Fruit fly (Drosophila melanogaster): ENCODE data around the gene dgt6.

DNA sequence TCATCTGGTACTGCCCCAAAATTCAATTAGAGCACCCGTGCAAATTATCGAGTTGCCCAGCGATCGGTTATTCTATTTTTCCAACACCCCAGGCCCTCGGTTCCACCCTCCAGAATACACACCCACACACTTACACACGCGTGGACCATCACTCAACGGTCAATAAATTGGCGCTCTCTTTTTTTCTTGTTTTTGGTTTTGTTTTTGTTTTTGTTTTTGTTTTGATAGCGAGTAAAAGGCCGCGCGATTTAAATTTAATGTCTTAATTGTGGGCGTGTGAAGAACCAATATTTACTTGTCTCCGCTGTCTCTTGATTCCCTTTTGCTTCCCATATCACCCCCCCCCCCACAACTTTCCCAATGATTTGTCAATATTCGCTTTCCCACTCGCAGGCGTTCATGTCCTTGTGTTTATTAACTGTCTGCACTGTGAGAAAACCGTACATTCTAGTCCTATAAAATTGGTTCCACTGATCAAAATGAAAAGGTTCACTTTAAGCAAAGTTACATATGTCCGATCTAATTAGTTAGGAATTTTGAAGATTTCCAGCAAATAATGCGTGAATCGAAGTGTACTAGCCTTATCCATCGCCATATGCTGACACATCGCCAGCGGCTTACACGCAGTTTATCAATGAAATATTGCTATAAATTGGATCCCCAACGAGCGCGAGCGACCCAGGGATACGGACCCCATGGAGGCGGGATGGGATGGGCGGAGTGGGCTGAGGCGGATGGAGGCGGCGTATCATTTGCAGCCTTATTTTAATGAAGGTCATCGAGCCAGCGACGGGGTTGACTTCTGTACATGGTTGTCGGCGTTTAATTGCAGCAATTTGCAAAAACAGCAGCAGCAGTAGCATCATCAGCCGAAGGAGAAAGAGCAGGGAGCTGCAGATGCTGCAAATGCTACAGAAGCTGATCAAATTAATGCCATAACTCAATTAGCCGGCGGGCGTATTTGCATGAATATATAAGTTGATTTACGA is 9.3 kb upstream of the dgt6 start:
- TF ChIP-seq Met (GFP tag; optimal IDR thresholded peaks at IDR 0.05) (no peak), CG34406 (GFP tag; optimal IDR thresholded peaks at IDR 0.05) (no peak), Smox (GFP tag; optimal IDR thresholded peaks at IDR 0.05) (no peak), Hr4 (GFP tag; optimal IDR thresholded peaks at IDR 0.05) (no peak), CG1621 (tag; optimal IDR thresholded peaks at IDR 0.05) (no peak), CG8119 (GFP tag; IDR thresholded peaks at IDR 0.05) (no peak), fd59A (GFP tag; optimal IDR thresholded peaks at IDR 0.05) (no peak)

Data from whole organism, prepupa.